Fruit fly (Drosophila melanogaster): ENCODE data around the gene Fie.

The Fie gene

dm6 chr3L:3930930-3931329 lies 38.6 kb downstream of the Fie start:
- TF ChIP-seq Dfd (GFP tag; optimal IDR thresholded peaks at IDR 0.05) (no peak), tai (GFP tag; optimal IDR thresholded peaks at IDR 0.05) (peak; percentile 36), Myc (optimal IDR thresholded peaks at IDR 0.05) (peak; percentile 60)

- TF ChIP-seq sv (GFP tag; optimal IDR thresholded peaks at IDR 0.05) (no peak), ey (GFP tag; optimal IDR thresholded peaks at IDR 0.05) (no peak)
Observed at dm6 chr3L:3931778-3932177, 39.4 kb downstream of the Fie start.

dm6 chr3L:3932742-3933289 lies 40.4 kb downstream of the Fie start:
- TF ChIP-seq tai (GFP tag; optimal IDR thresholded peaks at IDR 0.05), result peak; percentile 10
- TF ChIP-seq usp (GFP tag; optimal IDR thresholded peaks at IDR 0.05), result no peak
- no peak for TF ChIP-seq dmrt93B (GFP tag; optimal IDR thresholded peaks at IDR 0.05)

dm6 chr3L:3933599-3933998 lies 41.2 kb downstream of the Fie start:
- TF ChIP-seq sage (GFP tag; optimal IDR thresholded peaks at IDR 0.05) (no peak), CG9705 (GFP tag; optimal IDR thresholded peaks at IDR 0.05) (no peak), Myc (optimal IDR thresholded peaks at IDR 0.05) (no peak), brk (GFP tag; optimal IDR thresholded peaks at IDR 0.05) (no peak), usp (GFP tag; optimal IDR thresholded peaks at IDR 0.05) (no peak), Jra (GFP tag; optimal IDR thresholded peaks at IDR 0.05) (no peak), dsf (GFP tag; optimal IDR thresholded peaks at IDR 0.05; ENCODE audit: borderline replicate concordance) (no peak), fru (GFP tag; optimal IDR thresholded peaks at IDR 0.05) (no peak), woc (GFP tag; optimal IDR thresholded peaks at IDR 0.05) (no peak)

- TF ChIP-seq dmrt93B (GFP tag; optimal IDR thresholded peaks at IDR 0.05), result no peak
Observed at dm6 chr3L:3934110-3934509, 41.7 kb downstream of the Fie start.

- peak; percentile 15 for TF ChIP-seq OdsH (GFP tag; optimal IDR thresholded peaks at IDR 0.05)
- TF ChIP-seq CrebA (GFP tag; optimal IDR thresholded peaks at IDR 0.05; ENCODE audit: borderline replicate concordance), result no peak
- peak; percentile 58 for TF ChIP-seq sv (GFP tag; optimal IDR thresholded peaks at IDR 0.05)
- TF ChIP-seq Abd-B (GFP tag; optimal IDR thresholded peaks at IDR 0.05), result no peak
- TF ChIP-seq h (GFP tag; optimal IDR thresholded peaks at IDR 0.05), result peak; percentile 12
- peak in 1 of 2 experiments; percentile 35 for TF ChIP-seq foxo (GFP tag; optimal IDR thresholded peaks at IDR 0.05)
- peak; percentile 41 for TF ChIP-seq rgr (GFP tag; optimal IDR thresholded peaks at IDR 0.05)
- peak; percentile 18 for TF ChIP-seq psq (GFP tag; optimal IDR thresholded peaks at IDR 0.05)
Observed at dm6 chr3L:3935567-3936207, 43.3 kb downstream of the Fie start, which contains the start of gene Eip63F-1. TSS of gene Eip63F-1 (minus strand) at chr3L:3935617.

dm6 chr3L:3937806-3938205 lies 45.4 kb downstream of the Fie start, which contains the start of gene CG10866:
TSS of gene CG10866 (minus strand) at chr3L:3937992.
- TF ChIP-seq CrebA (GFP tag; optimal IDR thresholded peaks at IDR 0.05; ENCODE audit: borderline replicate concordance), result no peak
- no peak for TF ChIP-seq Myc (optimal IDR thresholded peaks at IDR 0.05)
- TF ChIP-seq ey (GFP tag; optimal IDR thresholded peaks at IDR 0.05), result no peak
- TF ChIP-seq h (GFP tag; optimal IDR thresholded peaks at IDR 0.05), result no peak

- TF ChIP-seq Hnf4 (GFP tag; optimal IDR thresholded peaks at IDR 0.05), result no peak
- no peak for TF ChIP-seq sv (GFP tag; optimal IDR thresholded peaks at IDR 0.05)
- no peak for TF ChIP-seq CG32264 (GFP tag; optimal IDR thresholded peaks at IDR 0.05)
- no peak for TF ChIP-seq CrebA (GFP tag; optimal IDR thresholded peaks at IDR 0.05; ENCODE audit: borderline replicate concordance)
- no peak for TF ChIP-seq Dfd (GFP tag; optimal IDR thresholded peaks at IDR 0.05)
- no peak for TF ChIP-seq sage (GFP tag; optimal IDR thresholded peaks at IDR 0.05)
- no peak for TF ChIP-seq pan (optimal IDR thresholded peaks at IDR 0.05)
- TF ChIP-seq HLH106 (tag; optimal IDR thresholded peaks at IDR 0.05), result no peak
Observed at dm6 chr3L:3940075-3940819, 47.9 kb downstream of the Fie start, which contains the start of gene CG12766. TSS of gene CG12766 (minus strand) at chr3L:3940125.
